Worm (Caenorhabditis elegans): Measurements from ENCODE around the gene ZK686.3.

The ZK686.3 gene

DNA sequence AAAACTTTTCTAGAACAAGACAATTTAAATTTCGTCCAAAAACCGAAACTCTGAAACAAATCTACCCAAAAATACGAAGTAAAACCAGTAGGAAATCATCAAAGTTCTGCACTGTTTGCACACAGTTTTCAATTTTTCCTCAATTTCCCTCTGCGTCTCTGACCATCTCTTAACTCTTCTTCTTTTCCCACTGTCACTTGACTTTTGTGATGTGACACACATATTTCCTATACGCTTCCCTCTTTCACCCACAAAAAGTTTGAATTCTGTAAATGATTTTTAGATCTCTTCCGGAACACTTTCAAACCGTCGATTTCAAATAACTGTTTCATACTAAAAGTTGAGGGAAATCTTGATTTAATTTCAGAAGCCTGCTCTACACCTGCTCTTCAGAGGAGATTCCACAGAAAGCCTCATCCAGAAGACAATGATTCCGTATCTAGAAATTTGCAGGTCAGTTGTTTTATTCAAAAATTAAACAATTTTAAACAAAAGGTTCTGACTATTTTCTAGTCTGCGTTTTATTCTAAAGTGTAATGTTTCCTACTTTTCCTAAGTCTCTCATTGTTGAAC lies 49.4 kb downstream of the ZK686.3 start, which contains the start of gene ncl-1 (continued):
- TF ChIP-seq nhr-25 (tag; optimal IDR thresholded peaks at IDR 0.05; ENCODE audit: borderline replicate concordance, insufficient read depth) (no peak), mep-1 (tag; optimal IDR thresholded peaks at IDR 0.05) (peak; percentile 47), nhr-28 (tag; optimal IDR thresholded peaks at IDR 0.05) (peak; percentile 47), ceh-20 (GFP tag; IDR thresholded peaks at IDR 0.05) (no peak), daf-19 (GFP tag; conservative IDR thresholded peaks at IDR 0.05) (no peak), lsy-2 (tag; optimal IDR thresholded peaks at IDR 0.05) (peak in 1 of 2 experiments; percentile 22), aha-1 (tag) (peak; percentile 94), spr-3 (GFP tag; optimal IDR thresholded peaks at IDR 0.05) (no peak), daf-12 (tag; optimal IDR thresholded peaks at IDR 0.05) (no peak)

ce11 chrIII:7718318-7718717 lies 50.5 kb downstream of the ZK686.3 start:
- TF ChIP-seq lin-13 (GFP tag; optimal IDR thresholded peaks at IDR 0.05) (peak; percentile 94), lsy-2 (tag; optimal IDR thresholded peaks at IDR 0.05) (peak; percentile 55 to 64), mdl-1 (tag; optimal IDR thresholded peaks at IDR 0.05) (peak in 1 of 2 experiments; percentile 83), nhr-28 (tag; optimal IDR thresholded peaks at IDR 0.05) (peak; percentile 100), hmg-1.1 (GFP tag; IDR thresholded peaks at IDR 0.05) (peak; percentile 54), dpl-1 (GFP tag; optimal IDR thresholded peaks at IDR 0.05) (peak; percentile 53), set-16 (GFP tag; IDR thresholded peaks at IDR 0.05) (no peak), rbr-2 (tag; optimal IDR thresholded peaks at IDR 0.05) (peak; percentile 24), pqm-1 (tag; optimal IDR thresholded peaks at IDR 0.05) (peak; percentile 98), aha-1 (tag) (peak; percentile 46), pha-4 (GFP tag; IDR thresholded peaks at IDR 0.05) (no peak), pha-4 (tag; optimal IDR thresholded peaks at IDR 0.05) (peak; percentile 62), php-3 (GFP tag; IDR thresholded peaks at IDR 0.05) (no peak), lim-7 (GFP tag; IDR thresholded peaks at IDR 0.05) (no peak), fos-1 (tag; optimal IDR thresholded peaks at IDR 0.05) (no peak), mxl-3 (GFP tag; optimal IDR thresholded peaks at IDR 0.05) (peak; percentile 94), hlh-30 (tag; optimal IDR thresholded peaks at IDR 0.05; ENCODE audit: insufficient read depth) (peak; percentile 87), dve-1 (tag; optimal IDR thresholded peaks at IDR 0.05; ENCODE audit: insufficient read depth) (peak; percentile 97), nhr-25 (tag; optimal IDR thresholded peaks at IDR 0.05; ENCODE audit: borderline replicate concordance, insufficient read depth) (peak; percentile 25), dmd-6 (GFP tag; IDR thresholded peaks at IDR 0.05) (peak; percentile 86), mes-2 (tag; optimal IDR thresholded peaks at IDR 0.05; ENCODE audit: poor library complexity, severe bottlenecking) (peak; percentile 69), ceh-32 (tag; optimal IDR thresholded peaks at IDR 0.05; ENCODE audit: poor library complexity) (no peak), lin-1 (GFP tag; IDR thresholded peaks at IDR 0.05) (peak; percentile 59), Y75B8A.6 (GFP tag; IDR thresholded peaks at IDR 0.05) (no peak), nhr-77 (tag; optimal IDR thresholded peaks at IDR 0.05) (peak; percentile 95), ceh-20 (GFP tag; IDR thresholded peaks at IDR 0.05) (peak; percentile 72), mep-1 (tag; optimal IDR thresholded peaks at IDR 0.05) (peak; percentile 88), Y5F2A.4 (GFP tag; optimal IDR thresholded peaks at IDR 0.05) (no peak), nhr-76 (tag; optimal IDR thresholded peaks at IDR 0.05) (peak; percentile 73), nhr-11 (tag; optimal IDR thresholded peaks at IDR 0.05) (peak; percentile 85), nhr-10 (tag; optimal IDR thresholded peaks at IDR 0.05) (peak; percentile 3), T20F7.1 (GFP tag; optimal IDR thresholded peaks at IDR 0.05) (peak; percentile 76), unc-62 (GFP tag; optimal IDR thresholded peaks at IDR 0.05 in 1 of 2) (peak in 1 of 2 experiments; percentile 41), unc-62 (tag; optimal IDR thresholded peaks at IDR 0.05) (no peak), T26A8.4 (GFP tag; IDR thresholded peaks at IDR 0.05) (no peak), hlh-11 (tag; optimal IDR thresholded peaks at IDR 0.05) (peak; percentile 91), mdt-29 (GFP tag; IDR thresholded peaks at IDR 0.05) (no peak), hif-1 (tag; optimal IDR thresholded peaks at IDR 0.05) (peak in 1 of 2 experiments; percentile 35), daf-16 (GFP tag; optimal IDR thresholded peaks at IDR 0.05) (peak; percentile 6 to 57), daf-16 (tag; optimal IDR thresholded peaks at IDR 0.05) (peak; percentile 82), ztf-7 (tag; optimal IDR thresholded peaks at IDR 0.05) (peak; percentile 37)

All from whole organism, L4 larva.